Worm (Caenorhabditis elegans) whole organism, L4 larva: ENCODE results near the gene hsp-43.
A peak's percentile ranks its signal among the peaks of the same experiment; 100 is the strongest.

Experiments used
- D1046.2 ChIP-seq: fragments of 200-800 bp; sonication (Bioruptor generic); IDR thresholded peaks from 2 replicates; pipeline ENCODE4 v1.3.6; 2022; ENCODE audit warnings: missing genetic modification characterization, missing compliant biosample characterization
- R02D3.7 ChIP-seq: fragments of 150-350 bp; sonication (generic microtip); optimal IDR thresholded peaks from 3 replicates; lab custom pipeline; 2014; ENCODE audit warnings: missing biosample characterization, missing genetic modification characterization
- T20F7.1 ChIP-seq: fragments of 200-800 bp; sonication (Bioruptor generic); optimal IDR thresholded peaks from 2 replicates; lab custom pipeline; 2018; ENCODE audit warnings: mild to moderate bottlenecking, missing genetic modification characterization, missing compliant biosample characterization
- ZK337.2 ChIP-seq: fragments of 200-800 bp; sonication (Bioruptor generic); IDR thresholded peaks from 2 replicates; pipeline ENCODE4 v1.3.6; 2022; ENCODE audit warnings: missing genetic modification reagents, missing genetic modification characterization, missing compliant biosample characterization
- aha-1 ChIP-seq: fragments of 150-350 bp; peaks from one replicate; lab custom pipeline; 2014; ENCODE audit warnings: missing biosample characterization, missing genetic modification characterization
- arid-1 ChIP-seq: fragments of 200-800 bp; sonication (Bioruptor generic); conservative IDR thresholded peaks from 2 replicates; pipeline ENCODE4 v1.3.6; 2022; ENCODE audit warnings: missing genetic modification reagents, missing genetic modification characterization, missing compliant biosample characterization
- attf-4 ChIP-seq: sonication (generic microtip); optimal IDR thresholded peaks from 3 replicates; lab custom pipeline; 2017; ENCODE audit warnings: missing biosample characterization, missing genetic modification characterization
- ceh-62 ChIP-seq: sonication (generic microtip); optimal IDR thresholded peaks from 2 replicates; lab custom pipeline; 2017; ENCODE audit warnings: missing biosample characterization, missing genetic modification characterization
- cey-2 ChIP-seq: sonication (generic microtip); optimal IDR thresholded peaks from 3 replicates; lab custom pipeline; 2017; ENCODE audit warnings: missing genetic modification characterization, mild to moderate bottlenecking, missing compliant biosample characterization, antibody characterized with exemption, borderline replicate concordance; ENCODE audit not compliant: insufficient read depth
- ctbp-1 ChIP-seq: fragments of 200-800 bp; sonication (Bioruptor generic); IDR thresholded peaks from 2 replicates; pipeline ENCODE4 v1.3.6; 2022; ENCODE audit warnings: missing genetic modification reagents, missing genetic modification characterization, missing compliant biosample characterization
- dmd-6 ChIP-seq: fragments of 200-800 bp; sonication (Bioruptor generic); IDR thresholded peaks from 2 replicates; pipeline ENCODE4 v1.3.6; 2022; ENCODE audit warnings: missing genetic modification reagents, missing genetic modification characterization, missing compliant biosample characterization
- duxl-1 ChIP-seq: sonication (generic microtip); optimal IDR thresholded peaks from 2 replicates; lab custom pipeline; 2016; ENCODE audit warnings: mild to moderate bottlenecking, missing genetic modification characterization, moderate library complexity, missing compliant biosample characterization; ENCODE audit not compliant: poor library complexity
- dve-1 ChIP-seq: sonication (generic microtip); optimal IDR thresholded peaks from 2 replicates; lab custom pipeline; 2017; ENCODE audit warnings: antibody characterized with exemption, mild to moderate bottlenecking, missing genetic modification characterization, missing compliant biosample characterization; ENCODE audit not compliant: insufficient read depth
- egl-27 ChIP-seq: sonication (generic microtip); optimal IDR thresholded peaks from 3 replicates; lab custom pipeline; 2017; ENCODE audit warnings: missing biosample characterization, missing genetic modification reagents, missing genetic modification characterization
- fos-1 ChIP-seq: fragments of 150-350 bp; optimal IDR thresholded peaks from 2 replicates; lab custom pipeline; 2014; ENCODE audit warnings: missing biosample characterization, missing genetic modification characterization
- hif-1 ChIP-seq, 2 experiments: sonication (generic microtip); optimal IDR thresholded peaks; 2 replicates each; lab custom pipeline; 2016 to 2017; ENCODE audit warnings: missing compliant biosample characterization in 2 of 2, missing genetic modification characterization in 2 of 2, missing genetic modification reagents in 2 of 2, missing genotype in 2 of 2, mild to moderate bottlenecking in 1 of 2
- hlh-11 ChIP-seq: fragments of 200-800 bp; sonication (Bioruptor generic); optimal IDR thresholded peaks from 2 replicates; lab custom pipeline; 2018; ENCODE audit warnings: mild to moderate bottlenecking, missing genetic modification characterization, missing compliant biosample characterization
- jun-1 ChIP-seq: fragments of 150-350 bp; optimal IDR thresholded peaks from 2 replicates; lab custom pipeline; 2014; ENCODE audit warnings: missing biosample characterization, missing genetic modification reagents, missing genetic modification characterization
- lir-3 ChIP-seq: sonication (generic microtip); optimal IDR thresholded peaks from 2 replicates; lab custom pipeline; 2016; ENCODE audit warnings: mild to moderate bottlenecking, missing genetic modification characterization, missing compliant biosample characterization
- mep-1 ChIP-seq: fragments of 150-350 bp; sonication (generic microtip); optimal IDR thresholded peaks from 3 replicates; lab custom pipeline; 2014; ENCODE audit warnings: missing biosample characterization, missing genetic modification characterization
- mes-2 ChIP-seq: sonication (generic microtip); optimal IDR thresholded peaks from 2 replicates; lab custom pipeline; 2016; ENCODE audit warnings: missing genotype, mild to moderate bottlenecking, missing genetic modification characterization, missing compliant biosample characterization; ENCODE audit not compliant: poor library complexity, severe bottlenecking
- nhr-10 ChIP-seq: fragments of 150-350 bp; optimal IDR thresholded peaks from 2 replicates; lab custom pipeline; 2014; ENCODE audit warnings: missing biosample characterization, missing genetic modification characterization
- nhr-102 ChIP-seq: sonication (generic microtip); optimal IDR thresholded peaks from 2 replicates; lab custom pipeline; 2016; ENCODE audit warnings: mild to moderate bottlenecking, missing genetic modification characterization, moderate library complexity, missing compliant biosample characterization
- nhr-237 ChIP-seq: sonication (generic microtip); optimal IDR thresholded peaks from 2 replicates; lab custom pipeline; 2017; ENCODE audit warnings: missing biosample characterization, missing genetic modification characterization
- nhr-41 ChIP-seq: fragments of 200-800 bp; sonication (Bioruptor generic); IDR thresholded peaks from 2 replicates; pipeline ENCODE4 v1.3.6; 2022; ENCODE audit warnings: missing genetic modification reagents, missing genetic modification characterization, missing compliant biosample characterization
- nhr-42 ChIP-seq: fragments of 200-800 bp; sonication (Bioruptor generic); IDR thresholded peaks from 2 replicates; pipeline ENCODE4 v1.3.6; 2022; ENCODE audit warnings: missing genetic modification characterization, missing compliant biosample characterization
- nhr-48 ChIP-seq: sonication (generic microtip); optimal IDR thresholded peaks from 2 replicates; lab custom pipeline; 2016; ENCODE audit warnings: mild to moderate bottlenecking, missing genetic modification characterization, missing compliant biosample characterization
- nhr-77 ChIP-seq: fragments of 150-350 bp; optimal IDR thresholded peaks from 2 replicates; lab custom pipeline; 2014; ENCODE audit warnings: missing biosample characterization, missing genetic modification characterization
- set-16 ChIP-seq: fragments of 200-800 bp; sonication (Bioruptor generic); IDR thresholded peaks from 2 replicates; pipeline ENCODE4 v1.3.6; 2022; ENCODE audit warnings: missing genetic modification reagents, missing genetic modification characterization, missing compliant biosample characterization
- spr-3 ChIP-seq: fragments of 200-800 bp; sonication (Bioruptor generic); optimal IDR thresholded peaks from 2 replicates; lab custom pipeline; 2018; ENCODE audit warnings: mild to moderate bottlenecking, missing genetic modification characterization, missing compliant biosample characterization
- tra-1 ChIP-seq: fragments of 200-800 bp; sonication (Bioruptor generic); IDR thresholded peaks from 2 replicates; pipeline ENCODE4 v1.3.6; 2022; ENCODE audit warnings: missing genetic modification reagents, missing genetic modification characterization, missing compliant biosample characterization
- unc-39 ChIP-seq: sonication (generic microtip); optimal IDR thresholded peaks from 2 replicates; lab custom pipeline; 2017; ENCODE audit warnings: missing biosample characterization, missing genetic modification characterization
- unc-62 ChIP-seq, 3 experiments: fragments of 150-350 bp in 1 of 3; sonication (generic microtip); optimal IDR thresholded peaks in 2 of 3; peaks in 1 of 3; 1 replicate in 1 of 3; 2 replicates in 2 of 3; lab custom pipeline; 2014 to 2017; ENCODE audit warnings: missing biosample characterization in 3 of 3, missing genetic modification characterization in 3 of 3, missing genetic modification reagents in 3 of 3, missing genotype in 1 of 3
- zfp-2 ChIP-seq: sonication (generic microtip); optimal IDR thresholded peaks from 2 replicates; lab custom pipeline; 2016; ENCODE audit warnings: mild to moderate bottlenecking, missing genetic modification characterization, missing compliant biosample characterization
- zip-11 ChIP-seq: fragments of 200-800 bp; sonication (Bioruptor generic); IDR thresholded peaks from 2 replicates; pipeline ENCODE4 v1.3.6; 2022; ENCODE audit warnings: missing genetic modification characterization, missing compliant biosample characterization
- zip-2 ChIP-seq: fragments of 150-350 bp; optimal IDR thresholded peaks from 2 replicates; lab custom pipeline; 2014; ENCODE audit warnings: missing biosample characterization, missing genetic modification characterization
- ztf-7 ChIP-seq: fragments of 150-350 bp; optimal IDR thresholded peaks from 2 replicates; lab custom pipeline; 2014; ENCODE audit warnings: missing biosample characterization, missing genetic modification characterization

hsp-43 gene

ce11 chrX:6239927-6240639, 4.7 kb upstream of the hsp-43 start (continued):
- no peak for TF ChIP-seq zip-2 (tag; lab: Kevin White, UChicago)
- TF ChIP-seq nhr-42 = no peak
- no peak for TF ChIP-seq set-16 (GFP tag; lab: Robert Waterston, UW)
- peak; percentile 3 for TF ChIP-seq mep-1 (tag; lab: Kevin White, UChicago)
- no peak for TF ChIP-seq nhr-102 (tag; lab: Kevin White, UChicago)
- TF ChIP-seq cey-2 (tag; lab: Kevin White, UChicago) = no peak
- TF ChIP-seq spr-3 (GFP tag; lab: Kevin White, UChicago) = no peak
- no peak for TF ChIP-seq duxl-1 (tag; lab: Kevin White, UChicago)
- TF ChIP-seq fos-1 = no peak
- no peak for TF ChIP-seq mes-2
- TF ChIP-seq ztf-7 (tag; lab: Kevin White, UChicago) = no peak
- no peak for TF ChIP-seq nhr-10 (tag; lab: Kevin White, UChicago)
- TF ChIP-seq R02D3.7 (tag; lab: Kevin White, UChicago) = no peak
- TF ChIP-seq attf-4 (tag; lab: Kevin White, UChicago) = no peak
- no peak for TF ChIP-seq arid-1 (GFP tag; lab: Robert Waterston, UW)
- TF ChIP-seq ZK337.2 (GFP tag; lab: Robert Waterston, UW) = no peak
- no peak for TF ChIP-seq nhr-237 (tag; lab: Kevin White, UChicago)
- TF ChIP-seq nhr-48 (tag; lab: Kevin White, UChicago) = no peak
- TF ChIP-seq egl-27 (tag; lab: Kevin White, UChicago) = no peak

- 0 out of 2 replicates have a peak, but pooled peaks have one; percentile 14 for TF ChIP-seq dmd-6
- no peak for TF ChIP-seq set-16 (GFP tag; lab: Robert Waterston, UW)
- TF ChIP-seq mes-2 = no peak
- no peak for TF ChIP-seq nhr-77 (tag; lab: Kevin White, UChicago)
Observed at ce11 chrX:6238973-6239372, 3.6 kb upstream of the hsp-43 start, which contains the start of gene rml-3. Gene rml-3, minus strand, starts transcription at chrX:6239065.

- TF ChIP-seq D1046.2 (no peak), hif-1 (tag; optimal IDR thresholded peaks at IDR 0.05; lab: Kevin White, UChicago) (no peak), fos-1 (no peak), T20F7.1 (GFP tag; lab: Kevin White, UChicago) (peak; percentile 16), unc-39 (tag; lab: Kevin White, UChicago) (no peak), ctbp-1 (GFP tag; lab: Robert Waterston, UW) (0 out of 2 replicates have a peak, but pooled peaks have one; percentile 12), mes-2 (no peak), lir-3 (no peak), dve-1 (tag; lab: Kevin White, UChicago) (peak; percentile 27), set-16 (GFP tag; lab: Robert Waterston, UW) (no peak), nhr-41 (GFP tag; lab: Robert Waterston, UW) (no peak), hlh-11 (no peak), tra-1 (no peak), aha-1 (peak; percentile 71), ceh-62 (tag; lab: Kevin White, UChicago) (no peak)
Observed at ce11 chrX:6232998-6233626, 2.2 kb downstream of the hsp-43 start, which contains the start of gene C14F11.4. Gene C14F11.4, minus strand, starts transcription at chrX:6233048.

- no peak for TF ChIP-seq jun-1
- TF ChIP-seq unc-62 (GFP tag; optimal IDR thresholded peaks at IDR 0.05 in 1 of 2; lab: Kevin White, UChicago) = peak in 1 of 2 experiments; percentile 73
- TF ChIP-seq unc-62 (tag; optimal IDR thresholded peaks at IDR 0.05; lab: Kevin White, UChicago) = no peak
- TF ChIP-seq zip-11 (GFP tag; lab: Robert Waterston, UW) = no peak
- TF ChIP-seq zfp-2 (tag; lab: Kevin White, UChicago) = no peak
Observed at ce11 chrX:6230669-6231068, 4.7 kb downstream of the hsp-43 start, which contains the start of gene lite-1. Gene lite-1, minus strand, starts transcription at chrX:6230769.
